Worm (Caenorhabditis elegans) whole organism, L1 larva: ENCODE results near the gene R08E3.1.

Experiments used
- aly-2 ChIP-seq: fragments of 150-350 bp; optimal IDR thresholded peaks from 2 replicates; lab custom pipeline; 2014; ENCODE audit warnings: missing biosample characterization, missing genetic modification characterization
- ceh-8 ChIP-seq: fragments of 200-800 bp; sonication (Bioruptor generic); optimal IDR thresholded peaks from 2 replicates; lab custom pipeline; 2018; ENCODE audit warnings: mild to moderate bottlenecking, missing genetic modification characterization, moderate library complexity, missing compliant biosample characterization
- ceh-82 ChIP-seq, 3 experiments: fragments of 150-350 bp in 1 of 3; sonication (generic microtip) in 2 of 3; optimal IDR thresholded peaks; 2 replicates each; lab custom pipeline; 2014 to 2017; ENCODE audit warnings: missing biosample characterization in 3 of 3, missing genetic modification characterization in 3 of 3
- ceh-88 ChIP-seq: fragments of 200-800 bp; sonication (Bioruptor generic); IDR thresholded peaks from 2 replicates; pipeline ENCODE4 v1.3.6; 2022; ENCODE audit warnings: missing genetic modification characterization, missing compliant biosample characterization
- ceh-90 ChIP-seq: sonication (generic microtip); optimal IDR thresholded peaks from 2 replicates; lab custom pipeline; 2016; ENCODE audit warnings: missing genetic modification characterization, missing compliant biosample characterization
- ces-1 ChIP-seq: fragments of 150-350 bp; optimal IDR thresholded peaks from 2 replicates; lab custom pipeline; 2014; ENCODE audit warnings: missing biosample characterization, missing genetic modification reagents, missing genetic modification characterization
- efl-1 ChIP-seq, 4 experiments: fragments of 150-350 bp; optimal IDR thresholded peaks in 3 of 4; peaks in 1 of 4; 1 replicate in 1 of 4; 2 replicates in 3 of 4; lab custom pipeline; 2014; ENCODE audit warnings: missing biosample characterization in 2 of 4, missing genetic modification characterization in 2 of 4, missing genetic modification reagents in 2 of 4
- egl-27 ChIP-seq, 2 experiments: fragments of 150-350 bp in 1 of 2; sonication (generic microtip); optimal IDR thresholded peaks; 3 replicates each; lab custom pipeline; 2017 to 2018; ENCODE audit warnings: missing biosample characterization in 2 of 2, missing genetic modification characterization in 2 of 2, missing genetic modification reagents in 2 of 2
- ets-5 ChIP-seq: fragments of 200-800 bp; sonication (Bioruptor generic); IDR thresholded peaks from 2 replicates; pipeline ENCODE4 v1.3.6; 2022; ENCODE audit warnings: missing genetic modification characterization, missing compliant biosample characterization
- fkh-4 ChIP-seq: sonication (generic microtip); optimal IDR thresholded peaks from 2 replicates; lab custom pipeline; 2016; ENCODE audit warnings: missing compliant biosample characterization, missing genetic modification characterization, borderline replicate concordance
- grh-1 ChIP-seq: fragments of 200-800 bp; sonication (Bioruptor generic); IDR thresholded peaks from 2 replicates; pipeline ENCODE4 v1.3.6; 2022; ENCODE audit warnings: missing genetic modification reagents, missing genetic modification characterization, missing compliant biosample characterization
- hpl-2 ChIP-seq: fragments of 150-350 bp; optimal IDR thresholded peaks from 2 replicates; lab custom pipeline; 2014; ENCODE audit warnings: missing biosample characterization, missing genetic modification reagents, missing genetic modification characterization
- irx-1 ChIP-seq: sonication (generic microtip); optimal IDR thresholded peaks from 2 replicates; lab custom pipeline; 2016; ENCODE audit warnings: missing genetic modification characterization, missing compliant biosample characterization
- isw-1 ChIP-seq: fragments of 200-800 bp; sonication (Bioruptor generic); IDR thresholded peaks from 2 replicates; pipeline ENCODE4 v1.3.6; 2022; ENCODE audit warnings: missing genetic modification characterization, missing compliant biosample characterization
- jun-1 ChIP-seq: fragments of 150-350 bp; optimal IDR thresholded peaks from 2 replicates; lab custom pipeline; 2014; ENCODE audit warnings: missing biosample characterization, missing genetic modification reagents, missing genetic modification characterization
- lin-14 ChIP-seq: fragments of 200-800 bp; sonication (Bioruptor generic); optimal IDR thresholded peaks from 2 replicates; lab custom pipeline; 2018; ENCODE audit warnings: mild to moderate bottlenecking, missing genetic modification characterization, moderate library complexity, missing compliant biosample characterization
- lsy-2 ChIP-seq, 2 experiments: fragments of 150-350 bp; optimal IDR thresholded peaks; 2 replicates each; lab custom pipeline; 2014; ENCODE audit warnings: missing biosample characterization in 2 of 2, missing genetic modification characterization in 2 of 2
- mab-9 ChIP-seq: fragments of 200-800 bp; sonication (Bioruptor generic); IDR thresholded peaks from 2 replicates; pipeline ENCODE4 v1.3.6; 2022; ENCODE audit warnings: missing genetic modification reagents, missing genetic modification characterization, missing compliant biosample characterization
- mdl-1 ChIP-seq, 2 experiments: fragments of 150-350 bp; optimal IDR thresholded peaks; 2 replicates each; lab custom pipeline; 2014 to 2017; ENCODE audit warnings: missing biosample characterization in 2 of 2, missing genetic modification characterization in 2 of 2, inconsistent platforms in 1 of 2
- nhr-11 ChIP-seq: fragments of 150-350 bp; optimal IDR thresholded peaks from 2 replicates; lab custom pipeline; 2014; ENCODE audit warnings: missing biosample characterization, missing genetic modification characterization
- nhr-28 ChIP-seq: fragments of 150-350 bp; optimal IDR thresholded peaks from 2 replicates; lab custom pipeline; 2014; ENCODE audit warnings: missing biosample characterization, missing genetic modification characterization
- nhr-47 ChIP-seq: sonication (generic microtip); optimal IDR thresholded peaks from 2 replicates; lab custom pipeline; 2016; ENCODE audit warnings: mild to moderate bottlenecking, missing genetic modification characterization, moderate library complexity, missing compliant biosample characterization
- nhr-84 ChIP-seq: sonication (generic microtip); optimal IDR thresholded peaks from 2 replicates; lab custom pipeline; 2017; ENCODE audit warnings: missing biosample characterization, missing genetic modification characterization
- nhr-85 ChIP-seq: sonication (generic microtip); peaks from one replicate; lab custom pipeline; 2016; ENCODE audit warnings: missing genetic modification characterization, inconsistent platforms, missing compliant biosample characterization
- nhr-90 ChIP-seq: sonication (generic microtip); optimal IDR thresholded peaks from 2 replicates; lab custom pipeline; 2016; ENCODE audit warnings: mild to moderate bottlenecking, missing genetic modification characterization, missing compliant biosample characterization; ENCODE audit not compliant: poor library complexity
- pag-3 ChIP-seq: sonication (generic microtip); optimal IDR thresholded peaks from 2 replicates; lab custom pipeline; 2017; ENCODE audit warnings: missing genetic modification characterization, mild to moderate bottlenecking, missing compliant biosample characterization, antibody characterized with exemption, borderline replicate concordance; ENCODE audit not compliant: insufficient read depth
- pqm-1 ChIP-seq: sonication (generic microtip); optimal IDR thresholded peaks from 3 replicates; lab custom pipeline; 2017; ENCODE audit warnings: missing biosample characterization, missing genetic modification characterization
- rnt-1 ChIP-seq: sonication (generic microtip); optimal IDR thresholded peaks from 2 replicates; lab custom pipeline; 2016; ENCODE audit warnings: mild to moderate bottlenecking, missing genetic modification characterization, moderate library complexity, missing compliant biosample characterization
- snu-23 ChIP-seq: sonication (generic microtip); optimal IDR thresholded peaks from 2 replicates; lab custom pipeline; 2016; ENCODE audit warnings: missing genetic modification characterization, missing compliant biosample characterization
- sox-4 ChIP-seq: sonication (generic microtip); optimal IDR thresholded peaks from 2 replicates; lab custom pipeline; 2016; ENCODE audit warnings: missing genetic modification characterization, missing compliant biosample characterization
- sptf-1 ChIP-seq: fragments of 150-350 bp; optimal IDR thresholded peaks from 2 replicates; lab custom pipeline; 2014; ENCODE audit warnings: missing biosample characterization, missing genetic modification characterization
- sup-37 ChIP-seq: fragments of 200-800 bp; sonication (Bioruptor generic); optimal IDR thresholded peaks from 2 replicates; lab custom pipeline; 2018; ENCODE audit warnings: mild to moderate bottlenecking, missing genetic modification characterization, missing compliant biosample characterization
- swsn-7 ChIP-seq: sonication (generic microtip); optimal IDR thresholded peaks from 2 replicates; lab custom pipeline; 2016; ENCODE audit warnings: missing genetic modification characterization, missing compliant biosample characterization
- unc-30 ChIP-seq: sonication (generic microtip); optimal IDR thresholded peaks from 2 replicates; lab custom pipeline; 2017; ENCODE audit warnings: missing biosample characterization, missing genetic modification characterization
- vab-15 ChIP-seq: sonication (generic microtip); optimal IDR thresholded peaks from 2 replicates; lab custom pipeline; 2017; ENCODE audit warnings: missing genotype, mild to moderate bottlenecking, missing genetic modification characterization, missing compliant biosample characterization
- xbp-1 ChIP-seq: sonication (generic microtip); optimal IDR thresholded peaks from 2 replicates; lab custom pipeline; 2016; ENCODE audit warnings: missing genetic modification characterization, missing compliant biosample characterization
- ztf-11 ChIP-seq, 2 experiments: sonication (generic microtip); optimal IDR thresholded peaks; 2 replicates each; lab custom pipeline; 2016 to 2017; ENCODE audit warnings: missing genetic modification characterization in 2 of 2, missing biosample characterization in 1 of 2, missing compliant biosample characterization in 1 of 2

The R08E3.1 gene

ce11 chrX:4795329-4795728, 27.1 kb upstream of the R08E3.1 start (continued):
- no peak for TF ChIP-seq sptf-1
- TF ChIP-seq ets-5 = no peak
- no peak for TF ChIP-seq pag-3 (tag; lab: Kevin White, UChicago)
- TF ChIP-seq swsn-7 (tag; lab: Kevin White, UChicago) = no peak
- TF ChIP-seq grh-1 (GFP tag; lab: Robert Waterston, UW) = no peak
- TF ChIP-seq jun-1 (tag; lab: Kevin White, UChicago) = peak; percentile 69
- no peak for TF ChIP-seq ceh-8
- TF ChIP-seq nhr-90 = peak; percentile 41
- no peak for TF ChIP-seq rnt-1 (tag; lab: Kevin White, UChicago)
- no peak for TF ChIP-seq snu-23 (GFP tag; lab: Kevin White, UChicago)
- no peak for TF ChIP-seq nhr-28 (tag; lab: Kevin White, UChicago)
- TF ChIP-seq lsy-2 (tag; optimal IDR thresholded peaks at IDR 0.05; lab: Kevin White, UChicago) = no peak
- no peak for TF ChIP-seq nhr-84 (tag; lab: Kevin White, UChicago)
- TF ChIP-seq isw-1 (GFP tag; lab: Robert Waterston, UW) = no peak
- no peak for TF ChIP-seq ceh-88
- TF ChIP-seq nhr-85 (tag; lab: Kevin White, UChicago) = peak; percentile 18
- no peak for TF ChIP-seq efl-1 (optimal IDR thresholded peaks at IDR 0.05; lab: Kevin White, UChicago)
- TF ChIP-seq efl-1 (GFP tag; optimal IDR thresholded peaks at IDR 0.05 in 1 of 2; lab: Kevin White, UChicago) = peak in 1 of 2 experiments; percentile 69
- TF ChIP-seq mdl-1 (tag; optimal IDR thresholded peaks at IDR 0.05; lab: Kevin White, UChicago) = peak in 1 of 2 experiments; percentile 30
- TF ChIP-seq egl-27 (tag; optimal IDR thresholded peaks at IDR 0.05; lab: Kevin White, UChicago) = no peak
- TF ChIP-seq sox-4 (tag; lab: Kevin White, UChicago) = no peak
- TF ChIP-seq ces-1 (GFP tag; lab: Kevin White, UChicago) = no peak
- peak; percentile 12 for TF ChIP-seq pqm-1 (tag; lab: Kevin White, UChicago)
- TF ChIP-seq xbp-1 (tag; lab: Kevin White, UChicago) = no peak
- no peak for TF ChIP-seq vab-15 (tag; lab: Kevin White, UChicago)
- TF ChIP-seq aly-2 = no peak
- TF ChIP-seq nhr-11 = no peak
- TF ChIP-seq mab-9 (GFP tag; lab: Robert Waterston, UW) = no peak
- no peak for TF ChIP-seq hpl-2 (GFP tag; lab: Kevin White, UChicago)
- no peak for TF ChIP-seq fkh-4 (tag; lab: Kevin White, UChicago)

ce11 chrX:4800078-4800621, 22.3 kb upstream of the R08E3.1 start, which contains the start of gene mig-13:
Gene mig-13 (minus strand): TSS chrX:4800128.
- TF ChIP-seq sup-37 (GFP tag; lab: Kevin White, UChicago) (no peak), ztf-11 (tag; optimal IDR thresholded peaks at IDR 0.05; lab: Kevin White, UChicago) (no peak), irx-1 (tag; lab: Kevin White, UChicago) (no peak), pqm-1 (tag; lab: Kevin White, UChicago) (no peak), ceh-90 (tag; lab: Kevin White, UChicago) (no peak), nhr-85 (tag; lab: Kevin White, UChicago) (no peak), lin-14 (no peak), ceh-82 (tag; optimal IDR thresholded peaks at IDR 0.05; lab: Kevin White, UChicago) (no peak), ceh-88 (no peak)

DNA sequence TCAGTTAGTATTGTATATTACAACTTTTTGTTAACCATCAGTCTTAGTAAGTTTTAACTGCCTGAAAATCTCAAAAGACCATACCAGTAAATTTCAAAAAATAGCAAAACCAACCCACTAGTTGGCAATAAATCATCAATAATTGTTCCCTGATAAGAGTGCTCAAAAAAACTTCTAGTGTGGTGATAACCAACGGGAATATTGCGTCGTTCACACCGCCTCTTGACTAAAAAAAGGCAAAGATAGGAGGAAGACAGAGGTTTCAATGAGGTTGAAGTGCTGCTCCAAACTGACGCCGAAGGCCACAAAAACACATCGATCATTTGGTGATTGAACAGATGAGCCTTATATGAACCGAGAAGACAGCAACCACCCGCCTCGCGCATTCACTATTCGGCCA, 21.6 kb upstream of the R08E3.1 start:
- no peak for TF ChIP-seq nhr-47 (tag; lab: Kevin White, UChicago)
- TF ChIP-seq unc-30 = no peak
- TF ChIP-seq efl-1 (optimal IDR thresholded peaks at IDR 0.05; lab: Kevin White, UChicago) = no peak
- TF ChIP-seq efl-1 (GFP tag; optimal IDR thresholded peaks at IDR 0.05 in 1 of 2; lab: Kevin White, UChicago) = peak in 1 of 2 experiments; percentile 44
- TF ChIP-seq rnt-1 (tag; lab: Kevin White, UChicago) = no peak
